Worm (Caenorhabditis elegans) whole organism, L4/young adult: ENCODE data around the gene C08E8.11.

Experiments used
- W03F9.2 ChIP-seq: fragments of 150-350 bp; optimal IDR thresholded peaks from 2 replicates; lab custom pipeline; 2014; ENCODE audit warnings: missing biosample characterization, missing genetic modification characterization
- dao-5 ChIP-seq: sonication (generic microtip); optimal IDR thresholded peaks from 2 replicates; lab custom pipeline; 2016; ENCODE audit warnings: missing genotype, missing genetic modification characterization, moderate library complexity, missing compliant biosample characterization
- him-1 ChIP-seq: sonication (generic microtip); optimal IDR thresholded peaks from 2 replicates; lab custom pipeline; 2016; ENCODE audit warnings: missing genotype, missing genetic modification reagents, missing genetic modification characterization, missing compliant biosample characterization

The C08E8.11 gene

ce11 chrV:18364558-18364957 is 13.7 kb downstream of the C08E8.11 start, which contains the start of gene C08E8.9:
Gene C08E8.9 (plus strand): TSS chrV:18364858.
- TF ChIP-seq dao-5 (tag; lab: Kevin White, UChicago) (no peak), him-1 (tag; lab: Kevin White, UChicago) (no peak), W03F9.2 (tag; lab: Kevin White, UChicago) (no peak)

- no peak for TF ChIP-seq him-1 (tag; lab: Kevin White, UChicago)
- no peak for TF ChIP-seq dao-5 (tag; lab: Kevin White, UChicago)
- TF ChIP-seq W03F9.2 (tag; lab: Kevin White, UChicago) = no peak
Measured at ce11 chrV:18368322-18368721, 17.5 kb downstream of the C08E8.11 start, which contains the start of gene C08E8.6. Gene C08E8.6 (minus strand): TSS chrV:18368422.

DNA sequence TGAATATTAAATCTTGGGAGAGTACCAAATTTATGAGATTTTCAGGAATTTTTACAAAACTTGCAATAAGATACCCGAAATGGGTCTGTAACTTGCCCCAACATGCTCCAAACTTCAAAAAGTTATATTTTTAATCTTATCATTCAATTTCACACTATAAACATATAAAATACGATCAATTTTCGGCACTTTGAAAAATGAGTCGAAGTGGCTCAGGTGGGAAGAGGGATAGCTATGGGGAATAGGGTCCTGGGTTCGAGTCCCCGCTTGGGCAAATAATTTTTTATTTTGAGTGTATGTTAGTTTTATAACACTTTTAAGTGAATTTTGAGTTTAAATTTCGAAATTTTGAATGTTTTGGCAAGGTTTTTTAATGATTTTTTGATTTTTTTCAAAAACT is 20.2 kb downstream of the C08E8.11 start:
- TF ChIP-seq W03F9.2 (tag; lab: Kevin White, UChicago) (no peak), him-1 (tag; lab: Kevin White, UChicago) (no peak), dao-5 (tag; lab: Kevin White, UChicago) (no peak)

DNA sequence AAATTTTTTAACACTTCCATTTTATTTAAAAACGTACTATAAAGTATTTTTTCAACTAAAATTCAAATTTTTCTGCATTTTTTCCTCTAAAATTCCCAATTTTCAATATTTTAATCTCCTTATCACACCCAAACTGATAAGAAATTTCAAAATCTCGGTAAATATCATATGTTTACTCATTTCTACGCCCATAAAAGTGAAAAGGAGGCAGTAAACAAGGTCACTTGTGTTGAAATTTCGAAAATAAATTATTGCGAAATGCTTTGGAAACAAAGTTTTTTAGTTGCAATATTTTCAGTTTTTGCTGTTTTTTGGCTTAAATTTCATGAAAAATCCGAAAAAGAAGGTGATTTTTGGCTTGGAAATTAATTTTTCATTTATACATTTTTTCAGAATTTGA is 20.8 kb downstream of the C08E8.11 start, which contains the start of gene C08E8.4:
Gene C08E8.4 (plus strand): TSS at position 268 of the 400 bp plus-strand sequence.
- TF ChIP-seq him-1 (tag; lab: Kevin White, UChicago) (no peak), W03F9.2 (tag; lab: Kevin White, UChicago) (no peak), dao-5 (tag; lab: Kevin White, UChicago) (no peak)

DNA sequence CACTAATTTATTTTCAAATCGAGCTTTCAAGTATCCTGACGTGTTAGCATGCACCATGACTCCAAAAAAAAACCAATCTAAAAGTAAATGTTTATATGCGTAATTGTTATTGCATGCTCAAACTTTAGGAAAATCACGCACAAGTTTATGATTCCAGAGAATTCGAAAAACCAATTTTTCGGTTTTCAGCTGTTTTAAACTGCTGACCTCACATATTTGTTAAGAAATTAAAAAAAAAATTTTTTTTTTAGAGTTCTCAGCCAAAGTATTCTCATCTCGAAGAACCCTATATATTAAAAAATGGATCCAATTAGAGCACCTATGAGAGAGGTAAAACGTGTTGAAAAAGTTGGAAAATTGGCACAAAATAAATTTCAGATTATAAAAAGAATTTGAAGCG is 23.4 kb downstream of the C08E8.11 start, which contains the start of gene Y51A2B.2:
Gene Y51A2B.2 (plus strand): TSS at position 301 of the 400 bp plus-strand sequence.
- no peak for TF ChIP-seq W03F9.2 (tag; lab: Kevin White, UChicago)
- TF ChIP-seq him-1 (tag; lab: Kevin White, UChicago) = no peak
- no peak for TF ChIP-seq dao-5 (tag; lab: Kevin White, UChicago)

- no peak for TF ChIP-seq him-1 (tag; lab: Kevin White, UChicago)
- TF ChIP-seq W03F9.2 (tag; lab: Kevin White, UChicago) = no peak
- TF ChIP-seq dao-5 (tag; lab: Kevin White, UChicago) = no peak
Measured at ce11 chrV:18375551-18375950, 24.7 kb downstream of the C08E8.11 start.

ce11 chrV:18378819-18379218 is 28.0 kb downstream of the C08E8.11 start, which contains the start of gene Y51A2B.8:
Gene Y51A2B.8 (plus strand): TSS chrV:18379119.
- TF ChIP-seq W03F9.2 (tag; lab: Kevin White, UChicago) = no peak
- no peak for TF ChIP-seq dao-5 (tag; lab: Kevin White, UChicago)
- TF ChIP-seq him-1 (tag; lab: Kevin White, UChicago) = no peak

- TF ChIP-seq W03F9.2 (tag; lab: Kevin White, UChicago) (no peak), dao-5 (tag; lab: Kevin White, UChicago) (no peak), him-1 (tag; lab: Kevin White, UChicago) (no peak)
Measured at ce11 chrV:18382590-18382989, 31.8 kb downstream of the C08E8.11 start, which contains the start of gene nhr-288. Gene nhr-288 (minus strand): TSS chrV:18382690.

ce11 chrV:18389046-18389445 is 38.2 kb downstream of the C08E8.11 start, which contains the start of the genes Y51A2B.4 and Y51A2B.5:
Gene Y51A2B.4 (minus strand): TSS chrV:18389146.
Gene Y51A2B.5 (plus strand): TSS chrV:18389277.
- no peak for TF ChIP-seq dao-5 (tag; lab: Kevin White, UChicago)
- no peak for TF ChIP-seq him-1 (tag; lab: Kevin White, UChicago)
- TF ChIP-seq W03F9.2 (tag; lab: Kevin White, UChicago) = no peak

ce11 chrV:18394203-18394602 is 43.4 kb downstream of the C08E8.11 start, which contains the start of gene Y51A2B.6:
Gene Y51A2B.6 (minus strand): TSS chrV:18394303.
- no peak for TF ChIP-seq dao-5 (tag; lab: Kevin White, UChicago)
- TF ChIP-seq W03F9.2 (tag; lab: Kevin White, UChicago) = no peak
- no peak for TF ChIP-seq him-1 (tag; lab: Kevin White, UChicago)

DNA sequence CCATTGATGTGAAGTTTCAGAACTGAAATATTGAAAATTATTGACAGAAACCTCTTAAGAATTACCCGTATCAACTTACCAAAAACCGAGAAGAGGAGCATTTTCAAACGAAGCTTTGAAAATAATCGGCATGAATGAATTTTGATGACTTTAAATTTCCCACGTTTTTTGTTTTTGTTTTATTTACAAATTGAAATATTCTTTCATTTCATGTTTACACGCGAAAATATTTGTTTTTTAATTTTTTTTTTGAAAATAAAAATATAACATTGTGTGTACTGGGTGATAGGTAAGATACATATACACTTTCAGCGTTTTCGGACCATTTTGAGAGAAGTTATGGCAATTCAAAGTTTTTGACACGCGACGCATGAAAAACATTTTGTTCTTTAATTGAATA is 44.8 kb downstream of the C08E8.11 start, which contains the start of gene Y51A2B.9:
Gene Y51A2B.9 (minus strand): TSS at position 101 of the 400 bp plus-strand sequence.
- no peak for TF ChIP-seq W03F9.2 (tag; lab: Kevin White, UChicago)
- TF ChIP-seq dao-5 (tag; lab: Kevin White, UChicago) = no peak
- no peak for TF ChIP-seq him-1 (tag; lab: Kevin White, UChicago)

- TF ChIP-seq dao-5 (tag; lab: Kevin White, UChicago) = no peak
- no peak for TF ChIP-seq W03F9.2 (tag; lab: Kevin White, UChicago)
- no peak for TF ChIP-seq him-1 (tag; lab: Kevin White, UChicago)
Measured at ce11 chrV:18397814-18398213, 47.0 kb downstream of the C08E8.11 start, which contains the start of gene Y51A2B.16. Gene Y51A2B.16 (minus strand): TSS chrV:18397914.
